Fruit fly (Drosophila melanogaster) whole organism, wandering third instar larva: Measurements from ENCODE around the gene CG5282.

Experiments used
- Abd-B ChIP-seq: fragments of >200 bp; optimal IDR thresholded peaks from 2 replicates; lab custom pipeline; 2017; ENCODE audit warnings: missing biosample characterization, missing genetic modification characterization
- CG9705 ChIP-seq: fragments of 200-800 bp; sonication (Bioruptor generic); optimal IDR thresholded peaks from 2 replicates; lab custom pipeline; 2018; ENCODE audit warnings: missing biosample characterization, mild to moderate bottlenecking, missing genetic modification characterization
- Hnf4 ChIP-seq: fragments of 200-800 bp; sonication (Bioruptor generic); optimal IDR thresholded peaks from 2 replicates; lab custom pipeline; 2016; ENCODE audit warnings: missing biosample characterization, mild to moderate bottlenecking, missing genetic modification characterization
- Hr78 ChIP-seq: fragments of >200 bp; optimal IDR thresholded peaks from 2 replicates; lab custom pipeline; 2017; ENCODE audit warnings: missing biosample characterization, missing genetic modification characterization
- Myc ChIP-seq: fragments of >200 bp; optimal IDR thresholded peaks from 2 replicates; lab custom pipeline; 2017
- lola ChIP-seq: fragments of >200 bp; optimal IDR thresholded peaks from 2 replicates; lab custom pipeline; 2017; ENCODE audit warnings: missing biosample characterization, missing genetic modification characterization
- psq ChIP-seq: fragments of 200-800 bp; sonication (Bioruptor generic); optimal IDR thresholded peaks from 3 replicates; lab custom pipeline; 2017; ENCODE audit warnings: missing biosample characterization, mild to moderate bottlenecking, missing genetic modification characterization, moderate library complexity

DNA sequence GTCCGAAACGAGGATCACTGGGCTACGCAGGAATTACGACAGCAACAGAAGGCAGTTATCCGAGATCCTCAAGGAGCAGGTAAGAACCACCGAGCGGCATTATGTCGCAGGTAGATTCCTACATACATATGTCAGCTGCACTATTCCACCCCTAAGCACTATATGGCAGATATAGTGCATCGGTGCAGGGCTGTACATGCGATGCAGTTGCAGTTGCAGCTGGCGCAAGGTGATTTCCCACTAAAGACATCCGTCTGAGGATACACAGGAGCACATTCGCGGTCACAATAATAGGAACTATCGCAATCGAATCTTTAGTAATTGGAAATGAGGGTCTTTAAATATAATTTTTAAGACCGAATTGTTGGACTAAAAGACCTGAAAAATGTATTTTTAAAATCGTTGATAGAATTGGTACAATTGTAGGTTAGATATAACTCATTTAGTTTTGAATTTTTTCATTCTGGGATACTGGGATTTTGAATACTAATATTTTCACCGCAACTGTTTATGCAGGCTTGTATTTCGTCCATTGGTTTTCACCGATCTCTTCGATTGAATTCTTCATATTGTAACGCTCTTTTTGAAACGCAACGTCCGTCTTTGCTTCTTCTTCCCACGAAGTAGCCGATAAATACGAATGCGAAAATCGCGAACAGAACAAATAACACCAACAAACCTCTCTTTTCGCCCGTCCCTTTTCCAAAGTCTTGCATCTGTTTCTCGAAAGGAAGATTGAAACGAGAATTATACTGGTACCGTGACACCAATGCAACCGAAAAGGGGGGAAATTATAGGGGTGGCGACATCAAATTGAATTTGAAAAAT lies 23.0 kb downstream of the CG5282 start:
- TF ChIP-seq Abd-B (GFP tag; lab: Kevin White, UChicago): no peak
- TF ChIP-seq Hr78 (GFP tag; lab: Kevin White, UChicago): no peak
- peak; percentile 93 for TF ChIP-seq psq (GFP tag; lab: Kevin White, UChicago)
- peak; percentile 40 for TF ChIP-seq CG9705
- peak; percentile 52 for TF ChIP-seq Hnf4 (GFP tag; lab: Kevin White, UChicago)
- no peak for TF ChIP-seq Myc (lab: Kevin White, UChicago)
- TF ChIP-seq lola (GFP tag; lab: Kevin White, UChicago): no peak
